Fruit fly (Drosophila melanogaster): ENCODE results near the gene HP1D3csd.

The HP1D3csd gene

DNA sequence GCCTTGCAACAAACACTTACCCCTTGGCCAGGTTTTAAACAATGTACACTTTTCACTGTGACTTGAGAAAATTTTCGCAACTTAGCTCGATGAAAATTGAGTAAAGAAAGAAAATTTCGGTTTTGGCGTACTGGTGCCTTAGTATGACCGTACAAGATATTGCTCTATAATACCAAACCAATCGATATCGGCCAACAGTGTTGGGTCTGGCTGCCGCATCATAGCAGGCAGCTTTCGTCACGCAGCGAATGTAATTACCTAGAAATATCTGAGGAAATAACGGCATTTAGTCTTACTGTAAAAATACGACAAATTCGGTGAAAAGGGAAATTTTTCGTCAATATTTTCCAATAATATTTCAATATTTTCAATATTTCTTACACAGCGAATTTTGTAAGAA lies 18.0 kb downstream of the HP1D3csd start, which contains the start of gene Ulp1 (continued):
- TF ChIP-seq inv (GFP tag; IDR thresholded peaks at IDR 0.05; ENCODE audit: partially characterized antibody) (peak; percentile 9; the same call in 1 of the 2 replicates), ato (GFP tag; IDR thresholded peaks at IDR 0.05; ENCODE audit: partially characterized antibody) (0 out of 2 replicates have a peak, but pooled peaks have one; percentile 38), otp (GFP tag; IDR thresholded peaks at IDR 0.05) (no peak), org-1 (GFP tag; optimal IDR thresholded peaks at IDR 0.05) (no peak), CG5953 (GFP tag; IDR thresholded peaks at IDR 0.05) (no peak), z (GFP tag; IDR thresholded peaks at IDR 0.05) (no peak), Bdp1 (GFP tag; optimal IDR thresholded peaks at IDR 0.05) (no peak), CTCF (GFP tag; optimal IDR thresholded peaks at IDR 0.05) (peak; percentile 84), chm (GFP tag; IDR thresholded peaks at IDR 0.05) (no peak), CG12236 (GFP tag; optimal IDR thresholded peaks at IDR 0.05) (no peak), run (tag; optimal IDR thresholded peaks at IDR 0.05) (no peak), CG11560 (tag; IDR thresholded peaks at IDR 0.05) (no peak), CG14441 (GFP tag; IDR thresholded peaks at IDR 0.05) (no peak), CG8478 (optimal IDR thresholded peaks at IDR 0.05) (no peak), zen (tag; optimal IDR thresholded peaks at IDR 0.05) (peak; percentile 87), CG7271 (tag; optimal IDR thresholded peaks at IDR 0.05) (no peak), CrebB (tag; optimal IDR thresholded peaks at IDR 0.05) (no peak), CG30403 (GFP tag; optimal IDR thresholded peaks at IDR 0.05) (no peak), CG3065 (GFP tag; optimal IDR thresholded peaks at IDR 0.05) (no peak), Dbx (GFP tag; IDR thresholded peaks at IDR 0.05) (no peak), wor (GFP tag; IDR thresholded peaks at IDR 0.05) (no peak), GATAe (GFP tag; conservative IDR thresholded peaks at IDR 0.05) (no peak), CG13894 (tag; optimal IDR thresholded peaks at IDR 0.05) (peak; percentile 39), CG32767 (GFP tag; IDR thresholded peaks at IDR 0.05) (no peak), sisA (GFP tag; IDR thresholded peaks at IDR 0.05) (no peak), Xrp1 (GFP tag; IDR thresholded peaks at IDR 0.05) (no peak), CG43689 (GFP tag; IDR thresholded peaks at IDR 0.05) (no peak), Hr78 (GFP tag; optimal IDR thresholded peaks at IDR 0.05) (no peak), CG9437 (GFP tag; optimal IDR thresholded peaks at IDR 0.05) (no peak), croc (GFP tag; conservative IDR thresholded peaks at IDR 0.05) (no peak), gem (tag; optimal IDR thresholded peaks at IDR 0.05) (no peak), Sox102F (GFP tag; optimal IDR thresholded peaks at IDR 0.05) (no peak), Sin3A (optimal IDR thresholded peaks at IDR 0.05) (peak; percentile 31), zfh2 (GFP tag; optimal IDR thresholded peaks at IDR 0.05) (peak; percentile 15), CG3847 (GFP tag; IDR thresholded peaks at IDR 0.05) (peak; percentile 16; the same call in 1 of the 2 replicates), fd102C (GFP tag; optimal IDR thresholded peaks at IDR 0.05) (no peak), CG14014 (GFP tag; IDR thresholded peaks at IDR 0.05) (no peak), trh (GFP tag; optimal IDR thresholded peaks at IDR 0.05) (no peak), CG17328 (GFP tag; IDR thresholded peaks at IDR 0.05) (no peak), CG12942 (GFP tag; optimal IDR thresholded peaks at IDR 0.05) (no peak), jigr1 (GFP tag; IDR thresholded peaks at IDR 0.05) (no peak), CG9817 (tag; optimal IDR thresholded peaks at IDR 0.05) (no peak), tap (tag; optimal IDR thresholded peaks at IDR 0.05) (no peak), Nf-YC (tag; optimal IDR thresholded peaks at IDR 0.05) (no peak), CG1602 (GFP tag; optimal IDR thresholded peaks at IDR 0.05) (no peak), CG1832 (GFP tag; optimal IDR thresholded peaks at IDR 0.05) (no peak), CG4282 (GFP tag; optimal IDR thresholded peaks at IDR 0.05) (no peak), D19A (tag; optimal IDR thresholded peaks at IDR 0.05) (no peak), sc (optimal IDR thresholded peaks at IDR 0.05) (no peak), sc (GFP tag; optimal IDR thresholded peaks at IDR 0.05) (no peak), CG7963 (GFP tag; IDR thresholded peaks at IDR 0.05; ENCODE audit: partially characterized antibody) (no peak), Lim3 (GFP tag; IDR thresholded peaks at IDR 0.05) (no peak), kni (GFP tag; optimal IDR thresholded peaks at IDR 0.05) (no peak), CG6813 (GFP tag; optimal IDR thresholded peaks at IDR 0.05) (no peak)
